Fruit fly (Drosophila melanogaster): ENCODE measurements around the gene sens-2.
A peak's percentile ranks its signal among the peaks of the same experiment; 100 is the strongest.

Gene sens-2

dm6 chr2L:6773645-6774044 is 48.1 kb upstream of the sens-2 start, which contains the start of gene CG17378 (continued):
- TF ChIP-seq NC2β (GFP tag; optimal IDR thresholded peaks at IDR 0.05) (no peak), CG9876 (GFP tag; optimal IDR thresholded peaks at IDR 0.05) (no peak), CG6654 (GFP tag; optimal IDR thresholded peaks at IDR 0.05) (no peak), CG14965 (GFP tag; optimal IDR thresholded peaks at IDR 0.05; ENCODE audit: borderline replicate concordance) (no peak), pzg (GFP tag; optimal IDR thresholded peaks at IDR 0.05) (peak; percentile 24), CG15514 (GFP tag; optimal IDR thresholded peaks at IDR 0.05) (peak; percentile 20), nmo (GFP tag; optimal IDR thresholded peaks at IDR 0.05) (no peak), slou (GFP tag; optimal IDR thresholded peaks at IDR 0.05) (no peak), ase (GFP tag; IDR thresholded peaks at IDR 0.05) (no peak), Max (GFP tag; optimal IDR thresholded peaks at IDR 0.05) (no peak), CG30020 (tag; optimal IDR thresholded peaks at IDR 0.05) (no peak), Hr78 (GFP tag; optimal IDR thresholded peaks at IDR 0.05) (no peak), gcm (GFP tag; optimal IDR thresholded peaks at IDR 0.05) (no peak), CG17186 (GFP tag; optimal IDR thresholded peaks at IDR 0.05) (no peak), ci (GFP tag; IDR thresholded peaks at IDR 0.05) (0 out of 3 replicates have a peak, but pooled peaks have one; percentile 16), peb (GFP tag; IDR thresholded peaks at IDR 0.05) (no peak), maf-S (GFP tag; optimal IDR thresholded peaks at IDR 0.05) (no peak), CG6854 (GFP tag; optimal IDR thresholded peaks at IDR 0.05) (no peak)

dm6 chr2L:6774853-6775252 is 46.9 kb upstream of the sens-2 start:
- TF ChIP-seq Scr (GFP tag; IDR thresholded peaks at IDR 0.05; ENCODE audit: partially characterized antibody): peak; percentile 65
- peak; percentile 70 for TF ChIP-seq Doc3 (GFP tag; IDR thresholded peaks at IDR 0.05; ENCODE audit: partially characterized antibody)
- no peak for TF ChIP-seq dimm (GFP tag; IDR thresholded peaks at IDR 0.05)
- TF ChIP-seq zen2 (GFP tag; IDR thresholded peaks at IDR 0.05; ENCODE audit: partially characterized antibody): peak; percentile 48; the same call in 1 of the 3 replicates
- TF ChIP-seq CG16813 (GFP tag; IDR thresholded peaks at IDR 0.05; ENCODE audit: partially characterized antibody): peak; percentile 55; the same call in 2 of the 3 replicates
- TF ChIP-seq CG11560 (tag; IDR thresholded peaks at IDR 0.05): no peak
- peak; percentile 46; the same call in 1 of the 2 replicates for TF ChIP-seq sna (GFP tag; IDR thresholded peaks at IDR 0.05; ENCODE audit: partially characterized antibody)
- TF ChIP-seq knrl (GFP tag; IDR thresholded peaks at IDR 0.05; ENCODE audit: partially characterized antibody): peak; percentile 60; the same call in 2 of the 3 replicates
- peak; percentile 73 for TF ChIP-seq row (GFP tag; IDR thresholded peaks at IDR 0.05)
- no peak for TF ChIP-seq unpg (GFP tag; optimal IDR thresholded peaks at IDR 0.05)
- TF ChIP-seq CG3847 (GFP tag; IDR thresholded peaks at IDR 0.05): 0 out of 2 replicates have a peak, but pooled peaks have one; percentile 15
- TF ChIP-seq HLH4C (GFP tag; IDR thresholded peaks at IDR 0.05; ENCODE audit: partially characterized antibody): 0 out of 3 replicates have a peak, but pooled peaks have one; percentile 34
- TF ChIP-seq BEAF-32 (GFP tag; optimal IDR thresholded peaks at IDR 0.05): peak; percentile 53
- TF ChIP-seq sob (GFP tag; IDR thresholded peaks at IDR 0.05): 0 out of 2 replicates have a peak, but pooled peaks have one; percentile 18
- peak; percentile 28; the same call in 1 of the 2 replicates for TF ChIP-seq CG2129 (GFP tag; IDR thresholded peaks at IDR 0.05; ENCODE audit: partially characterized antibody)
- 0 out of 2 replicates have a peak, but pooled peaks have one; percentile 12 for TF ChIP-seq ssp (GFP tag; IDR thresholded peaks at IDR 0.05)
- no peak for TF ChIP-seq CG10565 (GFP tag; optimal IDR thresholded peaks at IDR 0.05)
- peak; percentile 34; the same call in 1 of the 2 replicates for TF ChIP-seq Bgb (GFP tag; IDR thresholded peaks at IDR 0.05; ENCODE audit: partially characterized antibody)
- TF ChIP-seq corto (GFP tag; optimal IDR thresholded peaks at IDR 0.05): no peak
- TF ChIP-seq Elba2 (GFP tag; optimal IDR thresholded peaks at IDR 0.05): no peak
- no peak for TF ChIP-seq prd (optimal IDR thresholded peaks at IDR 0.05)
- peak; percentile 34; the same call in 1 of the 3 replicates for TF ChIP-seq prd (GFP tag; IDR thresholded peaks at IDR 0.05)
- TF ChIP-seq Dll (GFP tag; IDR thresholded peaks at IDR 0.05; ENCODE audit: partially characterized antibody): peak; percentile 84
- no peak for TF ChIP-seq CG2712 (tag; optimal IDR thresholded peaks at IDR 0.05)
- no peak for TF ChIP-seq Opbp (GFP tag; IDR thresholded peaks at IDR 0.05; ENCODE audit: partially characterized antibody)
- no peak for TF ChIP-seq CG7839 (tag; optimal IDR thresholded peaks at IDR 0.05)
- 0 out of 2 replicates have a peak, but pooled peaks have one; percentile 11 for TF ChIP-seq inv (GFP tag; IDR thresholded peaks at IDR 0.05; ENCODE audit: partially characterized antibody)
- TF ChIP-seq crol (GFP tag; IDR thresholded peaks at IDR 0.05): peak; percentile 62
- peak; percentile 66 for TF ChIP-seq CG13287 (GFP tag; IDR thresholded peaks at IDR 0.05; ENCODE audit: partially characterized antibody)
- TF ChIP-seq twi (tag; optimal IDR thresholded peaks at IDR 0.05): no peak

Measured in whole organism, embryonic.